Fruit fly (Drosophila melanogaster) whole organism, embryonic: ENCODE measurements around the gene CG13623.

ENCODE experiments used
- Abd-B ChIP-seq: fragments of 200-800 bp; sonication (Bioruptor generic); optimal IDR thresholded peaks from 2 replicates; lab custom pipeline; 2018; ENCODE audit warnings: missing biosample characterization, mild to moderate bottlenecking, missing genetic modification characterization, moderate library complexity
- B-H2 ChIP-seq: fragments of 200-800 bp; sonication (Bioruptor generic); optimal IDR thresholded peaks from 2 replicates; lab custom pipeline; 2018; ENCODE audit warnings: missing biosample characterization, mild to moderate bottlenecking, missing genetic modification characterization
- BEAF-32 ChIP-seq: fragments of 200-800 bp; sonication (Bioruptor generic); optimal IDR thresholded peaks from 3 replicates; lab custom pipeline; 2017; ENCODE audit warnings: missing biosample characterization, missing genetic modification characterization, mild to moderate bottlenecking, moderate library complexity, missing genetic modification reagents
- C15 ChIP-seq: fragments of 200-800 bp; sonication (Bioruptor generic); IDR thresholded peaks from 3 replicates; pipeline ENCODE4 v1.3.6; 2022; ENCODE audit warnings: missing biosample characterization, missing genetic modification characterization
- CG10431 ChIP-seq: fragments of 200-800 bp; sonication (Bioruptor generic); optimal IDR thresholded peaks from 3 replicates; lab custom pipeline; 2018; ENCODE audit warnings: missing biosample characterization, mild to moderate bottlenecking, missing genetic modification characterization
- CG11696 ChIP-seq: fragments of 200-800 bp; sonication (Bioruptor generic); IDR thresholded peaks from 2 replicates; pipeline ENCODE4 v1.3.6; 2022; ENCODE audit warnings: missing biosample characterization, missing genetic modification characterization
- CG12104 ChIP-seq: fragments of 200-800 bp; sonication (Bioruptor generic); optimal IDR thresholded peaks from 3 replicates; lab custom pipeline; 2016; ENCODE audit warnings: missing biosample characterization, missing genetic modification characterization
- CG12744 ChIP-seq: fragments of 200-800 bp; sonication (Bioruptor generic); optimal IDR thresholded peaks from 2 replicates; lab custom pipeline; 2016; ENCODE audit warnings: missing biosample characterization, missing genetic modification characterization
- CG12769 ChIP-seq: fragments of 200-800 bp; sonication (Bioruptor generic); optimal IDR thresholded peaks from 2 replicates; lab custom pipeline; 2019; ENCODE audit warnings: missing biosample characterization, mild to moderate bottlenecking, missing genetic modification characterization, moderate library complexity
- CG13123 ChIP-seq: fragments of 200-800 bp; sonication (Bioruptor generic); optimal IDR thresholded peaks from 2 replicates; lab custom pipeline; 2016; ENCODE audit warnings: missing biosample characterization, missing genetic modification characterization
- CG14050 ChIP-seq: fragments of 200-800 bp; sonication (Bioruptor generic); IDR thresholded peaks from 3 replicates; pipeline ENCODE4 v1.3.6; 2022; ENCODE audit warnings: missing biosample characterization, missing genetic modification characterization
- CG14667 ChIP-seq: fragments of 200-800 bp; sonication (Bioruptor generic); IDR thresholded peaks from 2 replicates; pipeline ENCODE4 v1.3.6; 2022; ENCODE audit warnings: missing biosample characterization, missing genetic modification characterization
- CG15514 ChIP-seq: fragments of 200-800 bp; sonication (Bioruptor generic); optimal IDR thresholded peaks from 3 replicates; lab custom pipeline; 2017; ENCODE audit warnings: missing biosample characterization, missing genetic modification characterization, mild to moderate bottlenecking, moderate library complexity, missing genetic modification reagents
- CG1832 ChIP-seq: fragments of 200-800 bp; sonication (Bioruptor generic); optimal IDR thresholded peaks from 2 replicates; lab custom pipeline; 2017; ENCODE audit warnings: missing biosample characterization, mild to moderate bottlenecking, missing genetic modification characterization, inconsistent platforms
- CG30020 ChIP-seq: fragments of 200-800 bp; optimal IDR thresholded peaks from 2 replicates; lab custom pipeline; 2019; ENCODE audit warnings: missing biosample characterization, mild to moderate bottlenecking, missing genetic modification characterization, moderate library complexity
- CG31388 ChIP-seq: fragments of 200-800 bp; sonication (Bioruptor generic); optimal IDR thresholded peaks from 2 replicates; lab custom pipeline; 2016; ENCODE audit warnings: missing biosample characterization, missing genetic modification characterization
- CG3407 ChIP-seq: fragments of 200-800 bp; sonication (Bioruptor generic); optimal IDR thresholded peaks from 2 replicates; lab custom pipeline; 2018; ENCODE audit warnings: missing biosample characterization, mild to moderate bottlenecking, missing genetic modification characterization
- CG4328 ChIP-seq: fragments of 200-800 bp; sonication (Bioruptor generic); optimal IDR thresholded peaks from 3 replicates; lab custom pipeline; 2017; ENCODE audit warnings: missing biosample characterization, missing genetic modification reagents, missing genetic modification characterization
- CG8359 ChIP-seq: fragments of 200-800 bp; sonication (Bioruptor generic); optimal IDR thresholded peaks from 2 replicates; lab custom pipeline; 2017; ENCODE audit warnings: missing biosample characterization, mild to moderate bottlenecking, missing genetic modification characterization, borderline replicate concordance
- Camta ChIP-seq: fragments of 200-800 bp; sonication (Bioruptor generic); optimal IDR thresholded peaks from 2 replicates; lab custom pipeline; 2016; ENCODE audit warnings: missing biosample characterization, missing genetic modification characterization
- CrebB ChIP-seq: fragments of 200-800 bp; sonication (Bioruptor generic); optimal IDR thresholded peaks from 3 replicates; lab custom pipeline; 2018; ENCODE audit warnings: missing biosample characterization, mild to moderate bottlenecking, missing genetic modification characterization
- E2f1 ChIP-seq: fragments of 200-800 bp; sonication (Bioruptor generic); IDR thresholded peaks from 2 replicates; pipeline ENCODE4 v1.3.6; 2022; ENCODE audit warnings: missing biosample characterization, missing genetic modification characterization
- HLHmδ ChIP-seq: fragments of 200-800 bp; sonication (Bioruptor generic); optimal IDR thresholded peaks from 2 replicates; lab custom pipeline; 2018; ENCODE audit warnings: missing biosample characterization, mild to moderate bottlenecking, missing genetic modification characterization, moderate library complexity
- Hr3 ChIP-seq: fragments of 200-800 bp; sonication (Bioruptor generic); optimal IDR thresholded peaks from 3 replicates; lab custom pipeline; 2016; ENCODE audit warnings: missing biosample characterization, missing genetic modification characterization
- Hsf ChIP-seq: fragments of 200-800 bp; sonication (Bioruptor generic); optimal IDR thresholded peaks from 3 replicates; lab custom pipeline; 2016; ENCODE audit warnings: missing biosample characterization, missing genetic modification characterization
- Lhr ChIP-seq: fragments of 200-800 bp; sonication (Bioruptor generic); optimal IDR thresholded peaks from 3 replicates; lab custom pipeline; 2017; ENCODE audit warnings: mild to moderate bottlenecking, missing biosample characterization, missing genetic modification reagents, missing genetic modification characterization
- MTF-1 ChIP-seq: fragments of 200-800 bp; sonication (Bioruptor generic); optimal IDR thresholded peaks from 2 replicates; lab custom pipeline; 2018; ENCODE audit warnings: missing biosample characterization, mild to moderate bottlenecking, missing genetic modification characterization, borderline replicate concordance
- Vsx1 ChIP-seq: fragments of 200-800 bp; sonication (Bioruptor generic); optimal IDR thresholded peaks from 2 replicates; lab custom pipeline; 2017; ENCODE audit warnings: missing biosample characterization, mild to moderate bottlenecking, missing genetic modification characterization, missing genetic modification reagents
- YL-1 ChIP-seq: fragments of 200-800 bp; sonication (Bioruptor generic); optimal IDR thresholded peaks from 3 replicates; lab custom pipeline; 2017; ENCODE audit warnings: missing biosample characterization, mild to moderate bottlenecking, missing genetic modification characterization
- ap ChIP-seq: fragments of 200-800 bp; sonication (Bioruptor generic); IDR thresholded peaks from 2 replicates; pipeline ENCODE4 v1.3.6; 2022; ENCODE audit warnings: missing biosample characterization, missing genetic modification characterization
- cato ChIP-seq: fragments of 200-800 bp; sonication (Bioruptor generic); optimal IDR thresholded peaks from 2 replicates; lab custom pipeline; 2016; ENCODE audit warnings: missing biosample characterization, missing genetic modification characterization, borderline replicate concordance
- chn ChIP-seq: fragments of 200-800 bp; sonication (Bioruptor generic); optimal IDR thresholded peaks from 2 replicates; lab custom pipeline; 2016; ENCODE audit warnings: missing biosample characterization, missing genetic modification characterization
- ci ChIP-seq: fragments of 200-800 bp; sonication (Bioruptor generic); IDR thresholded peaks from 3 replicates; pipeline ENCODE4 v1.3.6; 2022; ENCODE audit warnings: missing biosample characterization, missing genetic modification characterization
- crc ChIP-seq: fragments of 200-800 bp; sonication (Bioruptor generic); optimal IDR thresholded peaks from 2 replicates; lab custom pipeline; 2016; ENCODE audit warnings: missing biosample characterization, missing genetic modification characterization
- dati ChIP-seq: fragments of 200-800 bp; sonication (Bioruptor generic); IDR thresholded peaks from 2 replicates; pipeline ENCODE4 v1.3.6; 2022; ENCODE audit warnings: missing biosample characterization, missing genetic modification characterization
- dm ChIP-seq: fragments of 200-800 bp; sonication (Bioruptor generic); optimal IDR thresholded peaks from 3 replicates; lab custom pipeline; 2016; ENCODE audit warnings: missing biosample characterization, missing genetic modification characterization
- emc ChIP-seq: fragments of 200-800 bp; sonication (Bioruptor generic); optimal IDR thresholded peaks from 2 replicates; lab custom pipeline; 2016; ENCODE audit warnings: missing biosample characterization, missing genetic modification characterization
- ewg ChIP-seq: fragments of 200-800 bp; sonication (Bioruptor generic); optimal IDR thresholded peaks from 3 replicates; lab custom pipeline; 2017; ENCODE audit warnings: mild to moderate bottlenecking, missing biosample characterization, missing genetic modification reagents, missing genetic modification characterization
- eyg ChIP-seq: fragments of 200-800 bp; sonication (Bioruptor generic); optimal IDR thresholded peaks from 3 replicates; lab custom pipeline; 2016; ENCODE audit warnings: missing biosample characterization, missing genetic modification characterization
- ham ChIP-seq: fragments of 200-800 bp; sonication (Bioruptor generic); IDR thresholded peaks from 2 replicates; pipeline ENCODE4 v1.3.6; 2022; ENCODE audit warnings: missing biosample characterization, missing genetic modification characterization
- hth ChIP-seq: fragments of >200 bp; optimal IDR thresholded peaks from 2 replicates; lab custom pipeline; 2017; ENCODE audit warnings: inconsistent platforms
- ind ChIP-seq: fragments of 200-800 bp; sonication (Bioruptor generic); optimal IDR thresholded peaks from 3 replicates; lab custom pipeline; 2016; ENCODE audit warnings: missing biosample characterization, missing genetic modification characterization
- lbe ChIP-seq: fragments of 200-800 bp; sonication (Bioruptor generic); optimal IDR thresholded peaks from 2 replicates; lab custom pipeline; 2016; ENCODE audit warnings: missing biosample characterization, mild to moderate bottlenecking, missing genetic modification characterization
- lola ChIP-seq, 3 experiments: fragments of >200 bp in 2 of 3; fragments of 200-800 bp in 1 of 3; sonication (Bioruptor generic) in 1 of 3; optimal IDR thresholded peaks; 2 replicates each; lab custom pipeline; 2017 to 2019; ENCODE audit warnings: missing biosample characterization in 3 of 3, missing genetic modification characterization in 3 of 3, mild to moderate bottlenecking in 1 of 3, moderate library complexity in 1 of 3
- mam ChIP-seq: fragments of 200-800 bp; sonication (Bioruptor generic); optimal IDR thresholded peaks from 3 replicates; lab custom pipeline; 2016; ENCODE audit warnings: missing biosample characterization, missing genetic modification characterization
- pzg ChIP-seq: fragments of 200-800 bp; sonication (Bioruptor generic); optimal IDR thresholded peaks from 3 replicates; lab custom pipeline; 2018; ENCODE audit warnings: missing biosample characterization, mild to moderate bottlenecking, missing genetic modification characterization, moderate library complexity
- sens-2 ChIP-seq: fragments of 200-800 bp; sonication (Bioruptor generic); IDR thresholded peaks from 2 replicates; pipeline ENCODE4 v1.3.6; 2022; ENCODE audit warnings: missing biosample characterization, missing genetic modification characterization
- ssp ChIP-seq: fragments of 200-800 bp; sonication (Bioruptor generic); IDR thresholded peaks from 2 replicates; pipeline ENCODE4 v1.3.6; 2022; ENCODE audit warnings: missing biosample characterization, missing genetic modification characterization
- tgo ChIP-seq: fragments of 200-800 bp; sonication (Bioruptor generic); IDR thresholded peaks from 3 replicates; pipeline ENCODE4 v1.3.6; 2022; ENCODE audit warnings: missing biosample characterization, missing genetic modification characterization
- trh ChIP-seq: fragments of 200-800 bp; sonication (Bioruptor generic); optimal IDR thresholded peaks from 2 replicates; lab custom pipeline; 2016; ENCODE audit warnings: missing biosample characterization, missing genetic modification characterization

The CG13623 gene

dm6 chr3R:24543033-24543675 is 12.8 kb upstream of the CG13623 start (continued):
- peak; percentile 83 for TF ChIP-seq ham (GFP tag; lab: Robert Waterston, UW)
- TF ChIP-seq CG10431 = peak; percentile 68
- TF ChIP-seq CG31388 (GFP tag; lab: Kevin White, UChicago) = peak; percentile 68
- TF ChIP-seq MTF-1 (GFP tag; lab: Kevin White, UChicago) = peak; percentile 31
- peak; percentile 2 for TF ChIP-seq BEAF-32 (GFP tag; lab: Kevin White, UChicago)
- TF ChIP-seq CG8359 (GFP tag; lab: Kevin White, UChicago) = peak; percentile 44
- TF ChIP-seq Lhr = no peak
- peak; percentile 13 for TF ChIP-seq eyg
- peak; percentile 93 for TF ChIP-seq C15
- TF ChIP-seq ap (GFP tag; lab: Robert Waterston, UW) = peak; percentile 91
- TF ChIP-seq mam (GFP tag; lab: Kevin White, UChicago) = peak; percentile 94
- TF ChIP-seq CG13123 (GFP tag; lab: Kevin White, UChicago) = peak; percentile 89
- peak; percentile 91 for TF ChIP-seq CG14667 (GFP tag; lab: Robert Waterston, UW)
- TF ChIP-seq YL-1 (GFP tag; lab: Kevin White, UChicago) = peak; percentile 57
- TF ChIP-seq CG14050 = peak; percentile 92
- TF ChIP-seq chn (GFP tag; lab: Kevin White, UChicago) = peak; percentile 83
- TF ChIP-seq B-H2 (GFP tag; lab: Kevin White, UChicago) = peak; percentile 98
- peak; percentile 95 for TF ChIP-seq Hsf
- TF ChIP-seq tgo (GFP tag; lab: Robert Waterston, UW) = peak; percentile 95
- TF ChIP-seq CG30020 = no peak
- TF ChIP-seq CG3407 (GFP tag; lab: Kevin White, UChicago) = peak; percentile 69
- peak; percentile 89 for TF ChIP-seq Camta (GFP tag; lab: Kevin White, UChicago)
- no peak for TF ChIP-seq HLHmδ (GFP tag; lab: Kevin White, UChicago)
- TF ChIP-seq CG15514 = peak; percentile 90
- peak; percentile 92 for TF ChIP-seq CG12744 (GFP tag; lab: Kevin White, UChicago)
- TF ChIP-seq Vsx1 (GFP tag; lab: Kevin White, UChicago) = peak; percentile 76
- TF ChIP-seq hth = no peak
- TF ChIP-seq Hr3 (GFP tag; lab: Kevin White, UChicago) = peak; percentile 87
- TF ChIP-seq dm = peak; percentile 48
- TF ChIP-seq CG12104 = peak; percentile 92
- peak; percentile 98 for TF ChIP-seq CG12769
- peak; percentile 94 for TF ChIP-seq CrebB
- TF ChIP-seq ci (GFP tag; lab: Robert Waterston, UW) = peak; percentile 98
- TF ChIP-seq CG11696 (GFP tag; lab: Robert Waterston, UW) = peak; percentile 90
- TF ChIP-seq ssp (GFP tag; lab: Robert Waterston, UW) = peak; percentile 82
- peak; percentile 79 for TF ChIP-seq trh (GFP tag; lab: Kevin White, UChicago)
- peak; percentile 79 for TF ChIP-seq CG4328 (GFP tag; lab: Kevin White, UChicago)
- TF ChIP-seq cato = peak; percentile 75
- peak; percentile 93 for TF ChIP-seq lbe (GFP tag; lab: Kevin White, UChicago)
- peak; percentile 76 for TF ChIP-seq emc (GFP tag; lab: Kevin White, UChicago)
- TF ChIP-seq sens-2 (GFP tag; lab: Robert Waterston, UW) = peak; percentile 92
- TF ChIP-seq crc (GFP tag; lab: Kevin White, UChicago) = peak; percentile 81
- TF ChIP-seq dati (GFP tag; lab: Robert Waterston, UW) = peak; percentile 69; the same call in 1 of the 2 replicates
- peak; percentile 80 for TF ChIP-seq ewg (GFP tag; lab: Kevin White, UChicago)
- TF ChIP-seq pzg (GFP tag; lab: Kevin White, UChicago) = peak; percentile 4
- TF ChIP-seq CG1832 = no peak
- TF ChIP-seq ind (GFP tag; lab: Kevin White, UChicago) = peak; percentile 86
- TF ChIP-seq lola (GFP tag; optimal IDR thresholded peaks at IDR 0.05; lab: Kevin White, UChicago) = no peak
- peak; percentile 92 for TF ChIP-seq Abd-B
- peak; percentile 94 for TF ChIP-seq E2f1 (GFP tag; lab: Robert Waterston, UW)
